Fruit fly (Drosophila melanogaster) whole organism, wandering third instar larva: ENCODE data around the gene CG6441.
A peak's percentile ranks its signal among the peaks of the same experiment; 100 is the strongest.

Experiments used
- CG32264 ChIP-seq: fragments of 200-800 bp; sonication (Bioruptor generic); optimal IDR thresholded peaks from 2 replicates; lab custom pipeline; 2016; ENCODE audit warnings: missing biosample characterization, missing genetic modification characterization
- CG9705 ChIP-seq: fragments of 200-800 bp; sonication (Bioruptor generic); optimal IDR thresholded peaks from 2 replicates; lab custom pipeline; 2018; ENCODE audit warnings: missing biosample characterization, mild to moderate bottlenecking, missing genetic modification characterization
- CrebA ChIP-seq: fragments of 200-800 bp; sonication (Bioruptor generic); optimal IDR thresholded peaks from 2 replicates; lab custom pipeline; 2016; ENCODE audit warnings: missing biosample characterization, mild to moderate bottlenecking, missing genetic modification characterization, borderline replicate concordance
- Dif ChIP-seq: fragments of 200-275, 200-300 bp; sonication (Bioruptor generic); optimal IDR thresholded peaks from 2 replicates; lab custom pipeline; 2018; ENCODE audit warnings: missing biosample characterization, missing genetic modification characterization; ENCODE audit not compliant: partially characterized antibody
- GATAd ChIP-seq: sonication (Bioruptor generic); optimal IDR thresholded peaks from 2 replicates; lab custom pipeline; 2016; ENCODE audit warnings: missing biosample characterization, missing genetic modification characterization
- HLH106 ChIP-seq: fragments of 200-800 bp; optimal IDR thresholded peaks from 3 replicates; lab custom pipeline; 2019; ENCODE audit warnings: missing biosample characterization, mild to moderate bottlenecking, missing genetic modification characterization, moderate library complexity
- Hnf4 ChIP-seq: fragments of 200-800 bp; sonication (Bioruptor generic); optimal IDR thresholded peaks from 2 replicates; lab custom pipeline; 2016; ENCODE audit warnings: missing biosample characterization, mild to moderate bottlenecking, missing genetic modification characterization
- Hr78 ChIP-seq: fragments of >200 bp; optimal IDR thresholded peaks from 2 replicates; lab custom pipeline; 2017; ENCODE audit warnings: missing biosample characterization, missing genetic modification characterization
- Mio ChIP-seq: sonication (Bioruptor generic); optimal IDR thresholded peaks from 2 replicates; lab custom pipeline; 2016; ENCODE audit warnings: missing biosample characterization, missing genetic modification characterization
- Myc ChIP-seq: fragments of >200 bp; optimal IDR thresholded peaks from 2 replicates; lab custom pipeline; 2017
- N ChIP-seq: fragments of >200 bp; optimal IDR thresholded peaks from 2 replicates; lab custom pipeline; 2018; ENCODE audit warnings: missing biosample characterization, missing external identifiers, missing genetic modification characterization
- Rel ChIP-seq, 2 experiments: fragments of 200-800 bp; sonication (Bioruptor generic) in 1 of 2; optimal IDR thresholded peaks; 2 replicates in 1 of 2; 3 replicates in 1 of 2; lab custom pipeline; 2016 to 2019; ENCODE audit warnings: mild to moderate bottlenecking in 2 of 2, missing biosample characterization in 2 of 2, missing genetic modification characterization in 2 of 2, moderate library complexity in 1 of 2
- Vsx2 ChIP-seq: fragments of 200-300, 225-300 bp; sonication (Bioruptor generic); optimal IDR thresholded peaks from 2 replicates; lab custom pipeline; 2018; ENCODE audit warnings: missing biosample characterization, missing genetic modification characterization; ENCODE audit not compliant: partially characterized antibody
- br ChIP-seq: fragments of 200-800 bp; sonication (Bioruptor generic); optimal IDR thresholded peaks from 2 replicates; lab custom pipeline; 2016; ENCODE audit warnings: missing biosample characterization, missing genetic modification characterization
- brk ChIP-seq: fragments of 200-800 bp; sonication (Bioruptor generic); optimal IDR thresholded peaks from 2 replicates; lab custom pipeline; 2016; ENCODE audit warnings: missing biosample characterization, mild to moderate bottlenecking, missing genetic modification characterization
- dl ChIP-seq, 2 experiments: fragments of 175-275, 200-275 bp in 1 of 2; fragments of 200-275 bp in 1 of 2; sonication (Bioruptor generic); optimal IDR thresholded peaks; lab custom pipeline; 2018; ENCODE audit warnings: mild to moderate bottlenecking in 2 of 2, missing biosample characterization in 2 of 2, missing genetic modification characterization in 2 of 2, moderate library complexity in 2 of 2; ENCODE audit not compliant: partially characterized antibody in 2 of 2, insufficient read depth in 1 of 2
- ey ChIP-seq: fragments of 200-800 bp; sonication (Bioruptor generic); optimal IDR thresholded peaks from 2 replicates; lab custom pipeline; 2016; ENCODE audit warnings: missing biosample characterization, missing genetic modification characterization
- h ChIP-seq: fragments of 200-800 bp; sonication (Bioruptor generic); optimal IDR thresholded peaks from 3 replicates; lab custom pipeline; 2016; ENCODE audit warnings: missing biosample characterization, mild to moderate bottlenecking, missing genetic modification characterization
- pan ChIP-seq: fragments of >200 bp; optimal IDR thresholded peaks from 2 replicates; lab custom pipeline; 2017
- psq ChIP-seq: fragments of 200-800 bp; sonication (Bioruptor generic); optimal IDR thresholded peaks from 3 replicates; lab custom pipeline; 2017; ENCODE audit warnings: missing biosample characterization, mild to moderate bottlenecking, missing genetic modification characterization, moderate library complexity
- rgr ChIP-seq: fragments of 200-800 bp; sonication (Bioruptor generic); optimal IDR thresholded peaks from 3 replicates; lab custom pipeline; 2016; ENCODE audit warnings: missing biosample characterization, mild to moderate bottlenecking, missing genetic modification characterization
- sv ChIP-seq: fragments of 200-800 bp; sonication (Bioruptor generic); optimal IDR thresholded peaks from 3 replicates; lab custom pipeline; 2016; ENCODE audit warnings: missing biosample characterization, missing genetic modification characterization
- tai ChIP-seq: sonication (Bioruptor generic); optimal IDR thresholded peaks from 2 replicates; lab custom pipeline; 2016; ENCODE audit warnings: missing biosample characterization, missing genetic modification characterization
- usp ChIP-seq: fragments of >200 bp; optimal IDR thresholded peaks from 2 replicates; lab custom pipeline; 2017; ENCODE audit warnings: missing biosample characterization, missing genetic modification characterization
- woc ChIP-seq: sonication (Bioruptor generic); optimal IDR thresholded peaks from 2 replicates; lab custom pipeline; 2016; ENCODE audit warnings: missing biosample characterization, mild to moderate bottlenecking, missing genetic modification characterization

CG6441 gene

DNA sequence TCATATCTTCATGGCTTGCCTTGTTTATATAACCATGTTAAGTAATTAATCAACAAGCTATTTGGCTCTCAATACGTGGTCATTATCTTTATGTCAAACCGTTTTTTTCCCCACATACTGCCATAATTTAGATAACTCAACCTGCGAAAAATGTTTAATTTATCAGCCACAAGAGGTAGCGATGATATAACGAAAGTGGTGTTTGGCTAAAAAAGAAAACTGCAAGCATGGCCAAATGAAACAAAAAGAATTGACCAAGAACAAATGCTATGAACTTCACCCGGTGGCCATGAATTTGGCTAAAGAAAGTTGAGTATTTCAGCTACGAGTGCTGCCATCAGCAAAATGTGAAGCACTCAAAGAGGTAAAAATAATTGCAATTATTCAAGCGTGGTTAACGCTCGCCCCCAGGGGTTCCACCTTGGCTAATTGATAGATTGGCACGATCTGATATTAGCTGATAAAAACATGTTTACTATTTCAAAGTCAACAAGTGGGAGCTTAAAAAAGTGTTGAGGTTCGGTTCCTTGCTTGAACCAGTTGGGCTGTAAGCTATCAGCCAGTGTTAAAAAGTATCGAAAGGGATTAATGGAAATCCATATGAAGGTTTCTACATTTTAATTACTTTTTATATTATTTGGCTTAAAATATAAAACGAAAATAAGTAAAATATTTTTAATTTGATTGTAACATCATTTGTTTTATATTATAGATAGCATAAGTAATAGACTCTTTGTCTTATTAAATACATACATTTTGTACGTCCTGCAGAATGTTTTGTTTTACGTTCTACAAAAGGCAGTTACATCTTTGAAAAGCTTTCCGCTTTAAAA lies 37.8 kb upstream of the CG6441 start (continued):
- TF ChIP-seq Rel (GFP tag; optimal IDR thresholded peaks at IDR 0.05; lab: Kevin White, UChicago) (no peak), Rel (tag; optimal IDR thresholded peaks at IDR 0.05; lab: Kevin White, UChicago) (no peak), Mio (GFP tag; lab: Kevin White, UChicago) (no peak), pan (lab: Kevin White, UChicago) (no peak), sv (GFP tag; lab: Kevin White, UChicago) (peak; percentile 74), HLH106 (peak; percentile 39), CrebA (GFP tag; lab: Kevin White, UChicago) (no peak), usp (no peak)

DNA sequence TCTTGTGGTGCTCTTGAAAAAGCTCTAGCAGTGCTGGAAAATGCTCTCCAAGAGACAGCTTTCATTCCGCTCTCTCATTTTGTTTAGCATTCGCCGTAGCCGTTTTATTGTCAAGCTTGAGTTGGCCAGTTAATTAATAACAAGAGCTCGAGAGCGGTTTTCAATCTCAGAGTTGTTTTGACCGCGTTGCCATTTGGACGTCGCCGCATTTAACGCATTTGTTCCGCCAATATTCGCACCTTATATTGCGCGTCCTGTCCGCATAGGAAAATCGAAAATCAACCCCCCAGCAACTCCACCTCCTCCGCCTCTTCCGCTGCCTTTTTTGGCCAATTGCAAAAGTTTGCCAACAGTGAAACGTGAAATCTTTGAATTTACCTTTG lies 37.2 kb upstream of the CG6441 start, which contains the start of gene CG5973:
Gene CG5973, plus strand, starts transcription at position 168 of the 383 bp plus-strand sequence.
- no peak for TF ChIP-seq Hnf4
- peak in 1 of 2 experiments; percentile 16 for TF ChIP-seq dl (GFP tag; optimal IDR thresholded peaks at IDR 0.05; lab: Kevin White, UChicago; ENCODE audit: insufficient read depth in 1 of 2, partially characterized antibody in 2 of 2)
- TF ChIP-seq Mio (GFP tag; lab: Kevin White, UChicago): no peak
- TF ChIP-seq rgr: no peak
- TF ChIP-seq pan (lab: Kevin White, UChicago): no peak
- TF ChIP-seq tai (GFP tag; lab: Kevin White, UChicago): no peak
- TF ChIP-seq usp: no peak
- no peak for TF ChIP-seq CG32264
- peak; percentile 49 for TF ChIP-seq Dif
- TF ChIP-seq brk (GFP tag; lab: Kevin White, UChicago): no peak
- TF ChIP-seq CrebA (GFP tag; lab: Kevin White, UChicago): no peak
- peak; percentile 22 for TF ChIP-seq Vsx2 (GFP tag; lab: Kevin White, UChicago)
- no peak for TF ChIP-seq woc (GFP tag; lab: Kevin White, UChicago)
- TF ChIP-seq Hr78 (GFP tag; lab: Kevin White, UChicago): no peak
- no peak for TF ChIP-seq GATAd

DNA sequence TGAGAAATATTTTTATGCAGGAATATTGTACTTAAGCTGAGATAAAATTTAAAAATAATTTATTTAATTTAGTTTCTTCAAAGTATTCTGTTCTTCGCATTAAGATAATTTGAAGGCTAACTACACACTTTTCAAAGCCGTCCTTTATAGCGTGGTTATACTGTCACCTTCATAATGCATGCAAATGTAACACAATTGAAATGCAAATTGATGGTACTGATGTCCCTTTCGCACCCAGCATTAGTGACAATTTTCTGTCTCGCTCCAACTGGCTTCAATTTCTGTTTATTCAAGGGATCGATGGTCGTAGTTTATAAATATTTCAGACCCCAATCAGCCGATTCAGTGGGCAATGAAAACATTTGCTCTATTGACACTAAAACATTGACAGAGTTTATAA lies 36.0 kb upstream of the CG6441 start:
- no peak for TF ChIP-seq h (GFP tag; lab: Kevin White, UChicago)
- no peak for TF ChIP-seq CrebA (GFP tag; lab: Kevin White, UChicago)
- no peak for TF ChIP-seq br
- no peak for TF ChIP-seq CG9705

DNA sequence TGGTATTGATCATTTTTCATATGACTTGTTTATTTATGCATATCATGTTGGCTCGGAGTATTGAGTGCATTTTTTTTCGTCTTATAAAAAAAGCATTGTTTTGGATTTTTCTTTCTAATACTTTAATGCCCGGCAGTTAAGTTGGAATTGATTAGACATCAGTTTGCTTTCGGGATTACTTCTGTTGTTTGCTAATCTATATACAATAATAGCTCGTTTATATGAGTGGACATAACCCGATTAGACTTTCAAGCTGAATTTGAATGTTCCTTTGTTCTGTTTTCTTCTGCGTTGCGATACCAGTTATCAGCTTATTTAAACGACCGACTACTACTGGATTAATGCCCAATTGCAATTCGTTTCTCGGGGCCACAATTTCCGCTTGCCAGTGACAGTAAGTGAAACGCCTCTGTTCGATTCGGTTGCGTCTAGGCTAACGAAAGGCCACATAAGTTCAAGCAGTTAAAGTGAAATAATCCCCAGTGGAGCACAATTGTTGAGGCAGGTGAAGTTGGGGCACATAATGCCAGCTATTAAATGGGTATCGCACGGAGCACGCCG lies 34.0 kb upstream of the CG6441 start:
- TF ChIP-seq Rel (GFP tag; optimal IDR thresholded peaks at IDR 0.05; lab: Kevin White, UChicago): no peak
- TF ChIP-seq Rel (tag; optimal IDR thresholded peaks at IDR 0.05; lab: Kevin White, UChicago): no peak
- TF ChIP-seq N (GFP tag; lab: Kevin White, UChicago): no peak
- no peak for TF ChIP-seq psq
- no peak for TF ChIP-seq Vsx2 (GFP tag; lab: Kevin White, UChicago)
- TF ChIP-seq usp: no peak
- TF ChIP-seq GATAd: no peak

DNA sequence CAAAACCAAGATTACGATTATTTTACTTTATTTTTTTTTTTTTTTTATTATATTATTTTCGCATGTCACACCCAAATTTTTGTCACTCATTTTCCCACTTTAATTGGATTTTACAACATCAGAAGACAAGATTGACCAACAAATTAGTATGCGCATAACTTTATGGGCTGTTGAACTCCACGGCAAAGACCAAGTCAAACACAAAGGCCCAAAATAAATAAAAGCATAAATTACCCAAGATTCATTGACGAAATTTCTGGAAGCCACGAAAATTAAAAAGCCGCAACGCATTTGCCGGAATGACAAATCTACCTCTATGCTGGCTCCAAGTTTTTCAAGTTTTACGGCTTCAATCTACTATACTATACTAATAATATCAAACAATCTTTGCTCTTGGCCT lies 32.4 kb upstream of the CG6441 start:
- no peak for TF ChIP-seq CrebA (GFP tag; lab: Kevin White, UChicago)
- no peak for TF ChIP-seq brk (GFP tag; lab: Kevin White, UChicago)
- no peak for TF ChIP-seq Vsx2 (GFP tag; lab: Kevin White, UChicago)
- TF ChIP-seq, all 38 proteins: peak for 0

DNA sequence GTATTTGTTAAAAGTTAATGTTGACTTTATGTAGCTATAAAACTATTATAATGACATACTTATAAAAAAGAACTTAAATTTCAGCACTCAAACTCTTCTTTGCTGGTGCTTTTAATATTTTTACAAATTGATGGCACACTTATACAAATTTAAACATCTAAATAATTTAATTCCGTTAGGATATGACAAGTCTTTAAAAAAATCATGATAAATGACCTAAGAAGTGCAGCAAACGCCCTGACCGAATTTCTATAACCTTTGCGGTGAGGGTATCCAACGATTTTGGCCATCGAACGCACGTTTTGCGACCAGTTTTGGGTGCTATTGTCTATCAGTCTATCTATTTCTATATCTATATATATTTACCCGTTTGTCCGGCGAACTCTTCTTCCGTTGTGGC lies 31.6 kb upstream of the CG6441 start:
- no peak for TF ChIP-seq Myc (lab: Kevin White, UChicago)
- TF ChIP-seq Mio (GFP tag; lab: Kevin White, UChicago): no peak
- TF ChIP-seq Hr78 (GFP tag; lab: Kevin White, UChicago): no peak
- no peak for TF ChIP-seq psq
- TF ChIP-seq CrebA (GFP tag; lab: Kevin White, UChicago): no peak
- TF ChIP-seq usp: no peak
- peak; percentile 27 for TF ChIP-seq sv (GFP tag; lab: Kevin White, UChicago)
- no peak for TF ChIP-seq ey (GFP tag; lab: Kevin White, UChicago)
